Worm (Caenorhabditis elegans): ENCODE data around the gene nas-18.
A peak's percentile ranks its signal among the peaks of the same experiment; 100 is the strongest.

The nas-18 gene

DNA sequence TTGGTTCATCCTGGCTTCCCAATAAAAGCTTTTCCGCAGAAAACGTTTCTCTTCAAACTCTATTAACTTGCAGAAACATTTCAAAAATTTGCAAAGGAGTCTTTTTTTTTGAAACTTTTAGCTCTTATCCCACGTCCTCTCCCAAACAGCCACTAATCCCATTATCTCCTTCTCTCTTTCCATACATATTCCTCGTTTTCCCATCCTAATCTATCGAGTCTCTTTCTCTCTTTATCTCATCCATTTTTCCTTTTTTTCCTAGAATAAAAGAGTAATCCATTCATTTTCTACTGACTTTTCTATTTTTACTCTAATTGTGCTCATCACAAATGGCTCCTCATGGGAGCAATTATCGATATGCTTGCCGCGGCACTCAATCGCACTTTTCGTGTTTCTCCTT is 32.5 kb downstream of the nas-18 start:
- TF ChIP-seq med-1 (GFP tag; optimal IDR thresholded peaks at IDR 0.05; ENCODE audit: insufficient read depth) = no peak
- no peak for TF ChIP-seq cog-1 (tag; optimal IDR thresholded peaks at IDR 0.05)
- TF ChIP-seq ztf-23 (GFP tag; IDR thresholded peaks at IDR 0.05) = no peak
- no peak for TF ChIP-seq klf-2 (GFP tag; conservative IDR thresholded peaks at IDR 0.05)
- TF ChIP-seq tab-1 (GFP tag; IDR thresholded peaks at IDR 0.05) = no peak
- no peak for TF ChIP-seq T22C8.4 (GFP tag; IDR thresholded peaks at IDR 0.05)
- no peak for TF ChIP-seq ref-1 (GFP tag; conservative IDR thresholded peaks at IDR 0.05)
- TF ChIP-seq ztf-29 (GFP tag; IDR thresholded peaks at IDR 0.05) = no peak
- TF ChIP-seq flt-1 (GFP tag; IDR thresholded peaks at IDR 0.05) = no peak

DNA sequence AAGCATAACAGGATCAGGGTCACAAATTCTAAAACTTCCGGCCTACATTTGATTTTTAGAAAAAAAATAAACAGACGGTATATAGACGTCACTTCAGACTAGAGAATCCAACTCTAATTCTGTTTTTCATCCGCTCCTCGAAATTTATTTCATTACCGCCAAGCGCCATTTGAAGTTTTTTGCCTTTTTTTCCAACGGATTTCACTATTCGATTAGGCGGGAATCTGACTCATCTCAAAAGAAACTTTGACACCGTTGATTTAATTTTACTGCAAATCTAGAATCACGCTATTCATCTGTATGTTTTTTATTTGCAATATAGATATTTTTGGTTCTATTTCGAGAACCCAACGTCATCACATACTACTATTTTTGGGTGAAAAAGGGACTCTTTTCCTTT is 34.6 kb downstream of the nas-18 start:
- no peak for TF ChIP-seq cog-1 (tag; optimal IDR thresholded peaks at IDR 0.05)
- no peak for TF ChIP-seq tab-1 (GFP tag; IDR thresholded peaks at IDR 0.05)
- no peak for TF ChIP-seq klf-2 (GFP tag; conservative IDR thresholded peaks at IDR 0.05)
- no peak for TF ChIP-seq med-1 (GFP tag; optimal IDR thresholded peaks at IDR 0.05; ENCODE audit: insufficient read depth)
- TF ChIP-seq T22C8.4 (GFP tag; IDR thresholded peaks at IDR 0.05) = no peak
- TF ChIP-seq ztf-23 (GFP tag; IDR thresholded peaks at IDR 0.05) = no peak
- TF ChIP-seq flt-1 (GFP tag; IDR thresholded peaks at IDR 0.05) = no peak
- TF ChIP-seq ref-1 (GFP tag; conservative IDR thresholded peaks at IDR 0.05) = no peak
- TF ChIP-seq ztf-29 (GFP tag; IDR thresholded peaks at IDR 0.05) = no peak

- TF ChIP-seq ztf-23 (GFP tag; IDR thresholded peaks at IDR 0.05) (no peak), flt-1 (GFP tag; IDR thresholded peaks at IDR 0.05) (no peak)
These were observed 39.0 kb downstream of the nas-18 start for ce11 chrV:11435242-11435641.

- TF ChIP-seq klf-2 (GFP tag; conservative IDR thresholded peaks at IDR 0.05) = no peak
- TF ChIP-seq ztf-23 (GFP tag; IDR thresholded peaks at IDR 0.05) = no peak
- no peak for TF ChIP-seq tab-1 (GFP tag; IDR thresholded peaks at IDR 0.05)
- TF ChIP-seq flt-1 (GFP tag; IDR thresholded peaks at IDR 0.05) = no peak
- TF ChIP-seq med-1 (GFP tag; optimal IDR thresholded peaks at IDR 0.05; ENCODE audit: insufficient read depth) = no peak
- TF ChIP-seq ztf-29 (GFP tag; IDR thresholded peaks at IDR 0.05) = no peak
- TF ChIP-seq ref-1 (GFP tag; conservative IDR thresholded peaks at IDR 0.05) = no peak
- no peak for TF ChIP-seq cog-1 (tag; optimal IDR thresholded peaks at IDR 0.05)
- TF ChIP-seq T22C8.4 (GFP tag; IDR thresholded peaks at IDR 0.05) = no peak
These were observed 40.2 kb downstream of the nas-18 start for ce11 chrV:11436407-11436806.

DNA sequence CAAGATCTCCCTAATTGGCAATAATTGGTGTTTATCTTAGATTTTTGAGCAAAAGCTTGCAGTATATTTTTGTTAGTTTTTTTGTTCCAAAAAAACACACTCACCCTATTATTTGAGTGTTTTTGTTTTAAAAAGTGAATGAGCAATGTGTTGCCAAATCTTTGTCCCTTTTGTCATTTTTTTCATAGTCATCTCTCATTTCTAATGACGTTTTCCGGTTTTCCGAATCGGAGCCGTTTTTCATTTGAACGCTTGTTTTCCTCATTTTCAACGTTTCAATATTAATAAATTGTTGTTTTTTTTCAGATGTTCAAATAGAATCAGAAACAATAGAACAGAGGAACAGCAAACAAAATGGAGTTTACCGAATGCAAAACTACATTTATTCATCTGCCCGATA is 42.2 kb downstream of the nas-18 start, which contains the start of gene dmsr-1:
TSS of gene dmsr-1 (plus strand) at position 301 of the 400 bp plus-strand sequence.
- TF ChIP-seq ztf-29 (GFP tag; IDR thresholded peaks at IDR 0.05) = no peak
- no peak for TF ChIP-seq flt-1 (GFP tag; IDR thresholded peaks at IDR 0.05)
- no peak for TF ChIP-seq cog-1 (tag; optimal IDR thresholded peaks at IDR 0.05)
- no peak for TF ChIP-seq ref-1 (GFP tag; conservative IDR thresholded peaks at IDR 0.05)
- TF ChIP-seq T22C8.4 (GFP tag; IDR thresholded peaks at IDR 0.05) = no peak
- no peak for TF ChIP-seq tab-1 (GFP tag; IDR thresholded peaks at IDR 0.05)
- TF ChIP-seq klf-2 (GFP tag; conservative IDR thresholded peaks at IDR 0.05) = no peak
- no peak for TF ChIP-seq med-1 (GFP tag; optimal IDR thresholded peaks at IDR 0.05; ENCODE audit: insufficient read depth)
- TF ChIP-seq ztf-23 (GFP tag; IDR thresholded peaks at IDR 0.05) = no peak

ce11 chrV:11439202-11439601 is 43.0 kb downstream of the nas-18 start:
- TF ChIP-seq ztf-23 (GFP tag; IDR thresholded peaks at IDR 0.05) (no peak), ztf-29 (GFP tag; IDR thresholded peaks at IDR 0.05) (no peak), T22C8.4 (GFP tag; IDR thresholded peaks at IDR 0.05) (no peak), cog-1 (tag; optimal IDR thresholded peaks at IDR 0.05) (no peak), klf-2 (GFP tag; conservative IDR thresholded peaks at IDR 0.05) (no peak), tab-1 (GFP tag; IDR thresholded peaks at IDR 0.05) (no peak), med-1 (GFP tag; optimal IDR thresholded peaks at IDR 0.05; ENCODE audit: insufficient read depth) (no peak), ref-1 (GFP tag; conservative IDR thresholded peaks at IDR 0.05) (no peak), flt-1 (GFP tag; IDR thresholded peaks at IDR 0.05) (no peak)

DNA sequence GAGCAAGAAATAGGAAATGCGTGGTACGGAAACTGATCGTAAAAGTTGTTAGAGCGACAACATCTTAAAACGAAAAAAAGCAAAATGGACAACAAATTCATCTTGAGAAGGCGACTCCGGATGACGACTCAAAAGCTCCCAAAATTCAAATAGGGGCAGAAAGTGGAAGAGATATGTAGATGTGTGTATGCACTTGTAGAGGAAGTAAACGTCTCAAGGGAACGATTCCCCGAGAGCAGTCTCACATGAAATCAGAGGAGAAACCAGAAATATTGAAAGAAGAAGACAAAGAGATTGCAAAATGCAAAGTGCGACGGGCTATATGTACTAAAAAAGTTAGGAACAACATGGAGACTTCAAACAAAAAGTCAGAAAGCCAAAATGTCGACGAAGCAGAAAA is 47.3 kb downstream of the nas-18 start, which contains the start of gene F57B7.2:
TSS of gene F57B7.2 (minus strand) at position 101 of the 400 bp plus-strand sequence.
- TF ChIP-seq ztf-23 (GFP tag; IDR thresholded peaks at IDR 0.05) (no peak), klf-2 (GFP tag; conservative IDR thresholded peaks at IDR 0.05) (no peak), med-1 (GFP tag; optimal IDR thresholded peaks at IDR 0.05; ENCODE audit: insufficient read depth) (no peak), flt-1 (GFP tag; IDR thresholded peaks at IDR 0.05) (no peak), cog-1 (tag; optimal IDR thresholded peaks at IDR 0.05) (no peak), T22C8.4 (GFP tag; IDR thresholded peaks at IDR 0.05) (no peak), ref-1 (GFP tag; conservative IDR thresholded peaks at IDR 0.05) (no peak)

DNA sequence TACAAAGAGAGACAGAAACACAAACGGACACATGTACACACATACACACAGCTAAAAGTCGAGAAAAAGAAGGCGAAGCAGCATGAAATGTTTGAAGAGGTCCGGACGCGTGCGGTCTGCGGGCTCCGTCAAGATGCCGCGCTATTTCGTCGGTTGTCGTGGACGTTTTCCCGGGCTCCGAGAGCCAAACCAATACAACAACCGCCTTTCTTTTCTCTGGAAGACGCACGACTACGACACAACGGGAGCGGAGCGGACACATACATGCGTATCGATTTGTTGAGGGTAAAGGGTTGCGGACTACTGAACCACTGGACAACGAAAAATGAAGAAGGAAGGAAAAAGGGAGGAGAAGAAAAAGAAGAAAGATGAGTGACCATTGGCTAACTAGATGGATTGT is 49.1 kb downstream of the nas-18 start:
- no peak for TF ChIP-seq med-1 (GFP tag; optimal IDR thresholded peaks at IDR 0.05; ENCODE audit: insufficient read depth)
- TF ChIP-seq T22C8.4 (GFP tag; IDR thresholded peaks at IDR 0.05) = peak; percentile 41; the same call in 1 of the 2 replicates

- no peak for TF ChIP-seq ztf-29 (GFP tag; IDR thresholded peaks at IDR 0.05)
- no peak for TF ChIP-seq ztf-23 (GFP tag; IDR thresholded peaks at IDR 0.05)
- TF ChIP-seq T22C8.4 (GFP tag; IDR thresholded peaks at IDR 0.05) = no peak
- TF ChIP-seq med-1 (GFP tag; optimal IDR thresholded peaks at IDR 0.05; ENCODE audit: insufficient read depth) = no peak
These were observed 50.1 kb downstream of the nas-18 start, which contains the start of gene mig-17 for ce11 chrV:11446297-11446696. mig-17 (plus strand) TSS chrV:11446685.

Measured in whole organism, midembryonic.